Fruit fly (Drosophila melanogaster) whole organism, embryonic: Measurements from ENCODE around the gene abo.

ENCODE experiments used
- CG10209 ChIP-seq: fragments of 200-800 bp; sonication (Bioruptor generic); optimal IDR thresholded peaks from 3 replicates; lab custom pipeline; 2017; ENCODE audit warnings: missing biosample characterization, mild to moderate bottlenecking, missing genetic modification characterization, missing genetic modification reagents
- CG1603 ChIP-seq: fragments of 200-800 bp; sonication (Bioruptor generic); optimal IDR thresholded peaks from 2 replicates; lab custom pipeline; 2019; ENCODE audit warnings: missing biosample characterization, mild to moderate bottlenecking, missing genetic modification characterization, moderate library complexity
- Fer1 ChIP-seq: fragments of 200-800 bp; sonication (Bioruptor generic); optimal IDR thresholded peaks from 2 replicates; lab custom pipeline; 2017; ENCODE audit warnings: missing biosample characterization, mild to moderate bottlenecking, missing genetic modification characterization
- Hr39 ChIP-seq: fragments of >200 bp; optimal IDR thresholded peaks from 2 replicates; lab custom pipeline; 2017
- Mad ChIP-seq: fragments of 200-800 bp; sonication (Bioruptor generic); optimal IDR thresholded peaks from 2 replicates; lab custom pipeline; 2016; ENCODE audit warnings: missing biosample characterization, missing genetic modification characterization
- Mes4 ChIP-seq: fragments of 200-800 bp; sonication (Bioruptor generic); optimal IDR thresholded peaks from 2 replicates; lab custom pipeline; 2016; ENCODE audit warnings: missing biosample characterization, missing genetic modification characterization
- nau ChIP-seq: fragments of 200-800 bp; sonication (Bioruptor generic); optimal IDR thresholded peaks from 3 replicates; lab custom pipeline; 2017; ENCODE audit warnings: missing biosample characterization, mild to moderate bottlenecking, missing genetic modification characterization, missing genetic modification reagents

- TF ChIP-seq Fer1, result no peak
- no peak for TF ChIP-seq CG10209 (GFP tag; lab: Kevin White, UChicago)
- TF ChIP-seq Mad (GFP tag; lab: Kevin White, UChicago), result no peak
- no peak for TF ChIP-seq CG1603 (tag; lab: Kevin White, UChicago)
- TF ChIP-seq nau (GFP tag; lab: Kevin White, UChicago), result no peak
- no peak for TF ChIP-seq Hr39
- TF ChIP-seq Mes4 (GFP tag; lab: Kevin White, UChicago), result no peak
Measured at dm6 chr2L:11023875-11024274, 48.8 kb upstream of the abo start.
